Fruit fly (Drosophila melanogaster) whole organism, embryonic: ENCODE results near the gene CG12680.

Experiments used
- Atf-2 ChIP-seq: fragments of 200-800 bp; sonication (Bioruptor generic); optimal IDR thresholded peaks from 2 replicates; lab custom pipeline; 2016; ENCODE audit warnings: missing biosample characterization, missing genetic modification characterization
- CG6854 ChIP-seq: fragments of 200-800 bp; sonication (Bioruptor generic); optimal IDR thresholded peaks from 3 replicates; lab custom pipeline; 2017; ENCODE audit warnings: missing biosample characterization, mild to moderate bottlenecking, missing genetic modification characterization
- Dll ChIP-seq: fragments of 200-800 bp; sonication (Bioruptor generic); IDR thresholded peaks from 4 replicates; pipeline ENCODE4 v1.3.6; 2022; ENCODE audit warnings: missing biosample characterization, missing genetic modification characterization; ENCODE audit not compliant: partially characterized antibody
- slp2 ChIP-seq: fragments of 200-800 bp; sonication (Bioruptor generic); optimal IDR thresholded peaks from 2 replicates; lab custom pipeline; 2016; ENCODE audit warnings: missing biosample characterization, missing genetic modification characterization
- trem ChIP-seq: fragments of 200-800 bp; optimal IDR thresholded peaks from 3 replicates; lab custom pipeline; 2019; ENCODE audit warnings: missing biosample characterization, mild to moderate bottlenecking, missing genetic modification characterization, moderate library complexity
- zf30C ChIP-seq: fragments of 200-800 bp; sonication (Bioruptor generic); optimal IDR thresholded peaks from 3 replicates; lab custom pipeline; 2018; ENCODE audit warnings: missing biosample characterization, mild to moderate bottlenecking, missing genetic modification characterization

DNA sequence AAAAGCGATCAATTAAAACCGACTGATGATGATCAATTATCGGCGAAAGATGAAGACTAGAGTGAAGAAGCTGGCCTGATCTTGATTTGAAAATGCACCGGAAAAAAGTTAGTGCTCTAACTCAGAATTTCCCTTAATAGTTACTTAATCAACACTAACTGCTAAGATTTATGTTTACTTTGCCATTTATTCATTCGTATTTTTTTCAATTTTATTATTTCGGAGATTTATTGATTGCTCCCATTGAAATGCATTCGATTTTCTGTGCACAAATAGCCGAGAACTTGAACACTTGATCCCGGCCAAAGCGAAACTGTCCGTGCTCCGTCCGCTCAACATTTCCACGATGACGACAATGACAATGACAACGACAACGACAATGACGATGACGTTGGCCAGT, 12.9 kb downstream of the CG12680 start:
- no peak for TF ChIP-seq Atf-2 (GFP tag; lab: Kevin White, UChicago)
- TF ChIP-seq trem (tag; lab: Kevin White, UChicago), result no peak
- TF ChIP-seq CG6854, result no peak
- no peak for TF ChIP-seq zf30C (GFP tag; lab: Kevin White, UChicago)
- no peak for TF ChIP-seq Dll (GFP tag; lab: Robert Waterston, UW)
- no peak for TF ChIP-seq slp2
